Worm (Caenorhabditis elegans): ENCODE data around the gene aak-1.

aak-1 gene

ce11 chrIII:8794793-8795192, 33.9 kb upstream of the aak-1 start:
- TF ChIP-seq F13H6.1 (tag; optimal IDR thresholded peaks at IDR 0.05), result peak; percentile 93
- TF ChIP-seq alr-1 (tag; optimal IDR thresholded peaks at IDR 0.05), result no peak
- TF ChIP-seq sma-3 (GFP tag; optimal IDR thresholded peaks at IDR 0.05), result peak; percentile 77
- no peak for TF ChIP-seq unc-62 (GFP tag; optimal IDR thresholded peaks at IDR 0.05)
- TF ChIP-seq Y55F3AM.14 (GFP tag; optimal IDR thresholded peaks at IDR 0.05), result peak; percentile 6
- peak; percentile 91 for TF ChIP-seq sma-9 (GFP tag; optimal IDR thresholded peaks at IDR 0.05)
- no peak for TF ChIP-seq sma-9 (tag; optimal IDR thresholded peaks at IDR 0.05)
- TF ChIP-seq unc-39 (tag; optimal IDR thresholded peaks at IDR 0.05), result no peak
- no peak for TF ChIP-seq R02D3.7 (tag; optimal IDR thresholded peaks at IDR 0.05)
- no peak for TF ChIP-seq nhr-237 (tag; optimal IDR thresholded peaks at IDR 0.05)
- peak; percentile 35 for TF ChIP-seq crh-2 (tag; optimal IDR thresholded peaks at IDR 0.05)
- peak; percentile 91 for TF ChIP-seq ceh-16 (tag; optimal IDR thresholded peaks at IDR 0.05)
- peak; percentile 45 for TF ChIP-seq peb-1 (tag; optimal IDR thresholded peaks at IDR 0.05)
- TF ChIP-seq ztf-11 (tag; optimal IDR thresholded peaks at IDR 0.05), result no peak
- no peak for TF ChIP-seq mab-5 (tag; optimal IDR thresholded peaks at IDR 0.05)
- peak; percentile 70 for TF ChIP-seq gmeb-1 (tag; optimal IDR thresholded peaks at IDR 0.05)
- TF ChIP-seq aly-2 (tag; optimal IDR thresholded peaks at IDR 0.05), result no peak
- TF ChIP-seq C34F6.9 (tag; optimal IDR thresholded peaks at IDR 0.05), result no peak
- TF ChIP-seq mbf-1 (tag; optimal IDR thresholded peaks at IDR 0.05), result no peak
- peak; percentile 86 for TF ChIP-seq sem-4 (tag; optimal IDR thresholded peaks at IDR 0.05)
- peak; percentile 67 to 70 for TF ChIP-seq mdl-1 (tag; optimal IDR thresholded peaks at IDR 0.05)
- peak; percentile 13 to 77 for TF ChIP-seq lsy-2 (tag; optimal IDR thresholded peaks at IDR 0.05)
- no peak for TF ChIP-seq ama-1 (optimal IDR thresholded peaks at IDR 0.05)
- TF ChIP-seq nhr-10 (tag; optimal IDR thresholded peaks at IDR 0.05), result no peak
- no peak for TF ChIP-seq nhr-12 (tag; optimal IDR thresholded peaks at IDR 0.05)
- TF ChIP-seq lin-13 (GFP tag; optimal IDR thresholded peaks at IDR 0.05), result peak; percentile 64
- peak; percentile 79 for TF ChIP-seq nhr-25 (tag; optimal IDR thresholded peaks at IDR 0.05)
- TF ChIP-seq nhr-21 (tag; optimal IDR thresholded peaks at IDR 0.05), result peak; percentile 45
- TF ChIP-seq zag-1 (tag; optimal IDR thresholded peaks at IDR 0.05), result no peak
- peak; percentile 37 for TF ChIP-seq lin-11 (tag; optimal IDR thresholded peaks at IDR 0.05)
- no peak for TF ChIP-seq snpc-4 (tag; optimal IDR thresholded peaks at IDR 0.05)
- TF ChIP-seq dmd-4 (tag; optimal IDR thresholded peaks at IDR 0.05), result no peak
- TF ChIP-seq lin-39 (tag; optimal IDR thresholded peaks at IDR 0.05), result no peak
- TF ChIP-seq nhr-6 (tag; optimal IDR thresholded peaks at IDR 0.05), result no peak
- TF ChIP-seq egl-27 (tag; optimal IDR thresholded peaks at IDR 0.05), result peak; percentile 74
- no peak for TF ChIP-seq ceh-82 (tag; optimal IDR thresholded peaks at IDR 0.05)
- TF ChIP-seq ztf-4 (tag; optimal IDR thresholded peaks at IDR 0.05), result peak; percentile 11
- no peak for TF ChIP-seq elt-1 (tag; optimal IDR thresholded peaks at IDR 0.05)
- TF ChIP-seq nhr-23 (tag; optimal IDR thresholded peaks at IDR 0.05), result no peak
- TF ChIP-seq fos-1 (tag; optimal IDR thresholded peaks at IDR 0.05), result peak; percentile 80
- TF ChIP-seq nhr-11 (tag; optimal IDR thresholded peaks at IDR 0.05), result no peak
- no peak for TF ChIP-seq nhr-77 (tag; optimal IDR thresholded peaks at IDR 0.05)
- no peak for TF ChIP-seq unc-55 (GFP tag; optimal IDR thresholded peaks at IDR 0.05)
- peak; percentile 92 for TF ChIP-seq blmp-1 (tag; optimal IDR thresholded peaks at IDR 0.05; ENCODE audit: insufficient read depth)
- TF ChIP-seq skn-1 (tag; optimal IDR thresholded peaks at IDR 0.05), result no peak
- no peak for TF ChIP-seq ZK546.5 (tag; optimal IDR thresholded peaks at IDR 0.05)
- TF ChIP-seq ztf-1 (GFP tag; conservative IDR thresholded peaks at IDR 0.05), result no peak
- no peak for TF ChIP-seq elt-3 (tag; optimal IDR thresholded peaks at IDR 0.05)
- TF ChIP-seq nhr-129 (tag; optimal IDR thresholded peaks at IDR 0.05), result peak; percentile 85

All from whole organism, L2 larva.